Worm (Caenorhabditis elegans): Measurements from ENCODE around the gene gtr-1.

DNA sequence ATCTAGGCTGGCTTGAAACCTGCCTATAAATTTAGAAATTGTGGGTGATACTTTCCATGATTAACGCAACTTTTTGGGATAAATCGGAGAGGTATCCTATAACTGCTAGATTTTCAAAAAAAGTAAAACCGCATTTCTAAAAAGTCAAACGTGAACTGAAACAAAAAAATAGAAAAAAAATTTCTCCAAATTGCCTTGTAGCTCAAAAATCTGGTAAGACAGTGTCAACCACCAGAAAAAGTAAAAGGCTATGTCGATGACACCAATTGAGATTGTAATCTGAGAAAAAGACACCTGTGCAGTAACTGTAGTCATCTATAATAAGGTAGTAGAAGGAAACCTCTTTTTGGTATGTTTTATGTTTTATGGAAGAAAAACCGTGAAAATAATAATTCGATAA lies 26.0 kb downstream of the gtr-1 start, which contains the start of gene wdr-54:
- TF ChIP-seq nhr-77 (tag; optimal IDR thresholded peaks at IDR 0.05) (no peak), unc-62 (GFP tag; optimal IDR thresholded peaks at IDR 0.05) (no peak), nhr-12 (tag; optimal IDR thresholded peaks at IDR 0.05) (no peak), fos-1 (tag; optimal IDR thresholded peaks at IDR 0.05) (no peak), mep-1 (tag; optimal IDR thresholded peaks at IDR 0.05) (no peak), lin-39 (tag; optimal IDR thresholded peaks at IDR 0.05) (no peak), lsy-2 (tag; optimal IDR thresholded peaks at IDR 0.05) (no peak), egl-13 (tag; optimal IDR thresholded peaks at IDR 0.05) (no peak), F16B12.6 (tag; optimal IDR thresholded peaks at IDR 0.05) (no peak), skn-1 (tag; optimal IDR thresholded peaks at IDR 0.05) (no peak), elt-3 (tag; optimal IDR thresholded peaks at IDR 0.05) (no peak), tlp-1 (tag; optimal IDR thresholded peaks at IDR 0.05) (no peak)
